Fruit fly (Drosophila melanogaster): Measurements from ENCODE around the gene Tusp.

DNA sequence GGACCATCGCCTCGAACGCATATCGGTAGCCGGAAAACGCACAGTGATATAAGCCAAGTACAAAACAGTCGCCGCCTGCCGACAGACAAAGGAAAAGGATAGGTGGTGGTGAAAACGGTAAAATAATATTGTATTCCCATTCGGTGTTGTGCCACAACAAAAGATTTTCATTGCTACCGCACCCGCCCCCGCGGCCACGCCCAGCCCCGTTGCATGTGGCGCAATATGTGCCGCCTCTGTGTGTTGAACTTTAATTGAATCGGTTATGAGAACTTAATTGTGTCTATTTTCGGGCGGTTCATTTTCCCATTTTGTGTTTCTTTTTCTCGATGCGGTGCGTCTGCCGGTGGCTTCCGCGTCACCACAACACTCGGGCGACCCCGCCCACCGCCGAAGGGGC, 29.0 kb downstream of the Tusp start:
- no peak for TF ChIP-seq Sin3A (optimal IDR thresholded peaks at IDR 0.05)
- no peak for TF ChIP-seq Myc (optimal IDR thresholded peaks at IDR 0.05)
- TF ChIP-seq psq (optimal IDR thresholded peaks at IDR 0.05), result no peak
- no peak for TF ChIP-seq insv (optimal IDR thresholded peaks at IDR 0.05)
- no peak for TF ChIP-seq h (optimal IDR thresholded peaks at IDR 0.05)
